Worm (Caenorhabditis elegans) whole organism, late embryonic: ENCODE measurements around the gene Y116A8C.25.
A peak's percentile ranks its signal among the peaks of the same experiment; 100 is the strongest.

Source experiments
- C38D4.7 ChIP-seq: fragments of 200-800 bp; sonication (Bioruptor generic); optimal IDR thresholded peaks from 2 replicates; lab custom pipeline; 2018; ENCODE audit warnings: mild to moderate bottlenecking, missing genetic modification characterization, moderate library complexity, missing compliant biosample characterization
- K02D7.2 ChIP-seq: sonication (generic microtip); optimal IDR thresholded peaks from 2 replicates; lab custom pipeline; 2017; ENCODE audit warnings: mild to moderate bottlenecking, missing genetic modification characterization, missing compliant biosample characterization
- K09A11.1 ChIP-seq: sonication (generic microtip); optimal IDR thresholded peaks from 2 replicates; lab custom pipeline; 2017; ENCODE audit warnings: antibody characterized with exemption, mild to moderate bottlenecking, missing genetic modification characterization, missing compliant biosample characterization; ENCODE audit not compliant: insufficient read depth
- T23F11.4 ChIP-seq: fragments of 200-800 bp; sonication (Bioruptor generic); optimal IDR thresholded peaks from 2 replicates; lab custom pipeline; 2018; ENCODE audit warnings: mild to moderate bottlenecking, missing genetic modification characterization, missing compliant biosample characterization
- ahr-1 ChIP-seq: sonication (generic microtip); optimal IDR thresholded peaks from 2 replicates; lab custom pipeline; 2016; ENCODE audit warnings: missing genetic modification characterization, missing compliant biosample characterization
- ceh-14 ChIP-seq: sonication (generic microtip); optimal IDR thresholded peaks from 2 replicates; lab custom pipeline; 2016; ENCODE audit warnings: missing genotype, missing genetic modification characterization, missing compliant biosample characterization
- ceh-19 ChIP-seq: fragments of 200-800 bp; sonication (Bioruptor generic); optimal IDR thresholded peaks from 2 replicates; lab custom pipeline; 2018; ENCODE audit warnings: mild to moderate bottlenecking, missing genetic modification characterization, missing compliant biosample characterization
- ceh-2 ChIP-seq: sonication (generic microtip); optimal IDR thresholded peaks from 2 replicates; lab custom pipeline; 2016; ENCODE audit warnings: missing genotype, missing genetic modification characterization, missing compliant biosample characterization
- ceh-30 ChIP-seq: fragments of 150-350 bp; optimal IDR thresholded peaks from 2 replicates; lab custom pipeline; 2014; ENCODE audit warnings: missing biosample characterization, missing genetic modification characterization
- ceh-31 ChIP-seq: sonication (generic microtip); optimal IDR thresholded peaks from 2 replicates; lab custom pipeline; 2016; ENCODE audit warnings: missing genetic modification characterization, missing compliant biosample characterization
- ceh-45 ChIP-seq: fragments of 200-800 bp; sonication (Bioruptor generic); IDR thresholded peaks from 2 replicates; pipeline ENCODE4 v1.3.6; 2022; ENCODE audit warnings: missing genetic modification reagents, missing genetic modification characterization, missing compliant biosample characterization
- ceh-48 ChIP-seq: sonication (generic microtip); optimal IDR thresholded peaks from 2 replicates; lab custom pipeline; 2016; ENCODE audit warnings: missing genetic modification characterization, inconsistent platforms, missing compliant biosample characterization
- ceh-9 ChIP-seq: sonication (generic microtip); optimal IDR thresholded peaks from 2 replicates; lab custom pipeline; 2016; ENCODE audit warnings: mild to moderate bottlenecking, missing genetic modification characterization, inconsistent platforms, missing compliant biosample characterization
- dmd-4 ChIP-seq: sonication (generic microtip); optimal IDR thresholded peaks from 2 replicates; lab custom pipeline; 2016; ENCODE audit warnings: borderline replicate concordance, missing genetic modification characterization, missing compliant biosample characterization
- dve-1 ChIP-seq: sonication (generic microtip); optimal IDR thresholded peaks from 2 replicates; lab custom pipeline; 2017; ENCODE audit warnings: antibody characterized with exemption, mild to moderate bottlenecking, missing genetic modification characterization, missing compliant biosample characterization
- elt-2 ChIP-seq: sonication (generic microtip); optimal IDR thresholded peaks from 2 replicates; lab custom pipeline; 2016; ENCODE audit warnings: missing genetic modification reagents, missing genetic modification characterization, missing compliant biosample characterization
- eyg-1 ChIP-seq: sonication (generic microtip); optimal IDR thresholded peaks from 2 replicates; lab custom pipeline; 2016; ENCODE audit warnings: missing genotype, missing genetic modification characterization, missing compliant biosample characterization
- fax-1 ChIP-seq: sonication (generic microtip); optimal IDR thresholded peaks from 2 replicates; lab custom pipeline; 2016; ENCODE audit warnings: missing genotype, missing genetic modification characterization, missing compliant biosample characterization
- fkh-10 ChIP-seq: fragments of 150-350 bp; optimal IDR thresholded peaks from 2 replicates; lab custom pipeline; 2014; ENCODE audit warnings: missing biosample characterization, missing genetic modification reagents, missing genetic modification characterization
- fkh-6 ChIP-seq: sonication (generic microtip); optimal IDR thresholded peaks from 2 replicates; lab custom pipeline; 2016; ENCODE audit warnings: missing genetic modification characterization, missing compliant biosample characterization
- gmeb-2 ChIP-seq: sonication (generic microtip); optimal IDR thresholded peaks from 2 replicates; lab custom pipeline; 2016; ENCODE audit warnings: missing genetic modification characterization, inconsistent platforms, missing compliant biosample characterization
- hlh-15 ChIP-seq: sonication (generic microtip); optimal IDR thresholded peaks from 2 replicates; lab custom pipeline; 2016; ENCODE audit warnings: missing genetic modification characterization, missing compliant biosample characterization
- hlh-30 ChIP-seq: sonication (generic microtip); optimal IDR thresholded peaks from 2 replicates; lab custom pipeline; 2017; ENCODE audit warnings: antibody characterized with exemption, missing genetic modification characterization, missing compliant biosample characterization; ENCODE audit not compliant: insufficient read depth
- hlh-6 ChIP-seq: sonication (generic microtip); optimal IDR thresholded peaks from 2 replicates; lab custom pipeline; 2016; ENCODE audit warnings: missing genotype, missing genetic modification characterization, missing compliant biosample characterization
- hlh-8 ChIP-seq: sonication (generic microtip); optimal IDR thresholded peaks from 2 replicates; lab custom pipeline; 2016; ENCODE audit warnings: missing genotype, missing genetic modification characterization, missing compliant biosample characterization
- lim-6 ChIP-seq: sonication (generic microtip); optimal IDR thresholded peaks from 2 replicates; lab custom pipeline; 2016; ENCODE audit warnings: missing genetic modification characterization, missing compliant biosample characterization
- nfya-1 ChIP-seq: sonication (generic microtip); optimal IDR thresholded peaks from 2 replicates; lab custom pipeline; 2017; ENCODE audit warnings: missing genetic modification characterization, mild to moderate bottlenecking, missing compliant biosample characterization, antibody characterized with exemption, moderate library complexity
- npax-4 ChIP-seq: sonication (generic microtip); optimal IDR thresholded peaks from 2 replicates; lab custom pipeline; 2016; ENCODE audit warnings: missing genetic modification characterization, missing compliant biosample characterization
- odd-2 ChIP-seq: sonication (generic microtip); optimal IDR thresholded peaks from 2 replicates; lab custom pipeline; 2017; ENCODE audit warnings: antibody characterized with exemption, mild to moderate bottlenecking, missing genetic modification characterization, missing compliant biosample characterization
- pha-2 ChIP-seq: sonication (generic microtip); optimal IDR thresholded peaks from 2 replicates; lab custom pipeline; 2017; ENCODE audit warnings: mild to moderate bottlenecking, missing genetic modification characterization, missing compliant biosample characterization
- rnt-1 ChIP-seq: sonication (generic microtip); optimal IDR thresholded peaks from 2 replicates; lab custom pipeline; 2016; ENCODE audit warnings: missing genetic modification characterization, missing compliant biosample characterization
- sdc-2 ChIP-seq: sonication (generic microtip); optimal IDR thresholded peaks from 2 replicates; lab custom pipeline; 2016; ENCODE audit warnings: missing genotype, missing genetic modification characterization, missing compliant biosample characterization
- sox-2 ChIP-seq: fragments of 200-800 bp; sonication (Bioruptor generic); IDR thresholded peaks from 2 replicates; pipeline ENCODE4 v1.3.6; 2022; ENCODE audit warnings: missing genetic modification reagents, missing genetic modification characterization, missing compliant biosample characterization
- sox-4 ChIP-seq: sonication (generic microtip); optimal IDR thresholded peaks from 2 replicates; lab custom pipeline; 2017; ENCODE audit warnings: mild to moderate bottlenecking, missing genetic modification characterization, inconsistent platforms, missing compliant biosample characterization
- syd-9 ChIP-seq: sonication (generic microtip); optimal IDR thresholded peaks from 2 replicates; lab custom pipeline; 2016; ENCODE audit warnings: mild to moderate bottlenecking, missing genetic modification characterization, moderate library complexity, missing compliant biosample characterization
- tbx-2 ChIP-seq: sonication (generic microtip); optimal IDR thresholded peaks from 2 replicates; lab custom pipeline; 2016; ENCODE audit warnings: missing genetic modification characterization, missing compliant biosample characterization
- tbx-7 ChIP-seq: sonication (generic microtip); optimal IDR thresholded peaks from 2 replicates; lab custom pipeline; 2016; ENCODE audit warnings: missing genotype, missing genetic modification characterization, missing compliant biosample characterization
- unc-3 ChIP-seq, 2 experiments: fragments of 200-800 bp in 1 of 2; sonication (Bioruptor generic) in 1 of 2; sonication (generic microtip) in 1 of 2; conservative IDR thresholded peaks in 1 of 2; optimal IDR thresholded peaks in 1 of 2; 2 replicates each; pipeline versions ENCODE4 v1.3.6 to Lab custom; 2016 to 2022; ENCODE audit warnings: missing compliant biosample characterization in 2 of 2, missing genetic modification characterization in 2 of 2, missing genetic modification reagents in 1 of 2
- unc-86 ChIP-seq: sonication (generic microtip); optimal IDR thresholded peaks from 2 replicates; lab custom pipeline; 2016; ENCODE audit warnings: missing genetic modification characterization, missing compliant biosample characterization
- zip-5 ChIP-seq: sonication (generic microtip); optimal IDR thresholded peaks from 2 replicates; lab custom pipeline; 2016; ENCODE audit warnings: missing genetic modification characterization, missing compliant biosample characterization

Gene Y116A8C.25

ce11 chrIV:17116821-17117220 lies 38.3 kb upstream of the Y116A8C.25 start:
- TF ChIP-seq hlh-15 (tag; lab: Kevin White, UChicago) (no peak), ceh-45 (GFP tag; lab: Robert Waterston, UW) (no peak), syd-9 (tag; lab: Kevin White, UChicago) (no peak), C38D4.7 (GFP tag; lab: Kevin White, UChicago) (no peak), dve-1 (tag; lab: Kevin White, UChicago) (no peak), dmd-4 (no peak), K09A11.1 (no peak), sdc-2 (tag; lab: Kevin White, UChicago) (no peak)

- TF ChIP-seq T23F11.4: no peak
- TF ChIP-seq K02D7.2 (tag; lab: Kevin White, UChicago): no peak
- TF ChIP-seq ceh-30: no peak
- TF ChIP-seq tbx-2: no peak
- TF ChIP-seq ceh-48 (tag; lab: Kevin White, UChicago): no peak
These were observed 37.8 kb upstream of the Y116A8C.25 start, which contains the start of gene cyn-13 for ce11 chrIV:17116345-17116744. cyn-13 (minus strand) TSS chrIV:17116657.

- TF ChIP-seq fax-1 (tag; lab: Kevin White, UChicago) (no peak), eyg-1 (tag; lab: Kevin White, UChicago) (no peak), ceh-14 (tag; lab: Kevin White, UChicago) (no peak), unc-3 (GFP tag; conservative IDR thresholded peaks at IDR 0.05; lab: Robert Waterston, UW) (no peak), unc-3 (tag; optimal IDR thresholded peaks at IDR 0.05; lab: Kevin White, UChicago) (no peak), ceh-2 (no peak), rnt-1 (tag; lab: Kevin White, UChicago) (no peak), fkh-6 (tag; lab: Kevin White, UChicago) (no peak), elt-2 (tag; lab: Kevin White, UChicago) (no peak), zip-5 (no peak), dmd-4 (no peak), sox-2 (GFP tag; lab: Robert Waterston, UW) (no peak), gmeb-2 (tag; lab: Kevin White, UChicago) (no peak)
These were observed 33.3 kb upstream of the Y116A8C.25 start, which contains the start of gene Y116A8C.33 for ce11 chrIV:17111813-17112212. Y116A8C.33 (plus strand) TSS chrIV:17112113.

- no peak for TF ChIP-seq npax-4
- TF ChIP-seq K02D7.2 (tag; lab: Kevin White, UChicago): no peak
- TF ChIP-seq elt-2 (tag; lab: Kevin White, UChicago): no peak
- TF ChIP-seq unc-86 (tag; lab: Kevin White, UChicago): no peak
- no peak for TF ChIP-seq pha-2
- TF ChIP-seq sox-4 (tag; lab: Kevin White, UChicago): no peak
These were observed 32.3 kb upstream of the Y116A8C.25 start, which contains the start of gene sfa-1 for ce11 chrIV:17110882-17111281. sfa-1 (minus strand) TSS chrIV:17110982.

- TF ChIP-seq nfya-1 (tag; lab: Kevin White, UChicago): peak; percentile 91
- TF ChIP-seq ceh-14 (tag; lab: Kevin White, UChicago): no peak
These were observed 30.9 kb upstream of the Y116A8C.25 start for ce11 chrIV:17109436-17109835.

- TF ChIP-seq odd-2 (tag; lab: Kevin White, UChicago) (no peak), nfya-1 (tag; lab: Kevin White, UChicago) (peak; percentile 79)
These were observed 30.3 kb upstream of the Y116A8C.25 start for ce11 chrIV:17108805-17109204.

ce11 chrIV:17108200-17108599 lies 29.7 kb upstream of the Y116A8C.25 start:
- TF ChIP-seq hlh-8 (tag; lab: Kevin White, UChicago) (peak; percentile 56), ahr-1 (tag; lab: Kevin White, UChicago) (peak; percentile 57), ceh-45 (GFP tag; lab: Robert Waterston, UW) (no peak), tbx-7 (tag; lab: Kevin White, UChicago) (peak; percentile 75), hlh-30 (no peak), hlh-6 (tag; lab: Kevin White, UChicago) (no peak), rnt-1 (tag; lab: Kevin White, UChicago) (peak; percentile 54), ceh-9 (no peak), ceh-31 (peak; percentile 76), lim-6 (tag; lab: Kevin White, UChicago) (peak; percentile 28), dmd-4 (peak; percentile 16), elt-2 (tag; lab: Kevin White, UChicago) (peak; percentile 52), ceh-14 (tag; lab: Kevin White, UChicago) (no peak), zip-5 (peak; percentile 80), fax-1 (tag; lab: Kevin White, UChicago) (peak; percentile 74), ceh-19 (no peak), fkh-10 (GFP tag; lab: Kevin White, UChicago) (no peak)
